Fruit fly (Drosophila melanogaster) whole organism, embryonic: Measurements from ENCODE around the gene PNKP.

ENCODE experiments used
- Antp ChIP-seq: fragments of 200-800 bp; sonication (Bioruptor generic); optimal IDR thresholded peaks from 3 replicates; lab custom pipeline; 2016; ENCODE audit warnings: missing biosample characterization, missing genetic modification characterization
- CG11247 ChIP-seq: fragments of 200-800 bp; sonication (Bioruptor generic); IDR thresholded peaks from 2 replicates; pipeline ENCODE4 v1.3.6; 2022; ENCODE audit warnings: missing biosample characterization, missing genetic modification characterization
- CG11695 ChIP-seq: fragments of 200-800 bp; sonication (Bioruptor generic); IDR thresholded peaks from 3 replicates; pipeline ENCODE4 v1.3.6; 2022; ENCODE audit warnings: missing biosample characterization, missing genetic modification characterization
- CG12942 ChIP-seq: fragments of 200-800 bp; sonication (Bioruptor generic); optimal IDR thresholded peaks from 3 replicates; lab custom pipeline; 2016; ENCODE audit warnings: missing biosample characterization, missing genetic modification characterization
- CG13287 ChIP-seq: fragments of 200-800 bp; sonication (Bioruptor generic); IDR thresholded peaks from 2 replicates; pipeline ENCODE4 v1.3.6; 2022; ENCODE audit warnings: missing biosample characterization, missing genetic modification characterization; ENCODE audit not compliant: partially characterized antibody
- CG15269 ChIP-seq: fragments of 200-800 bp; sonication (Bioruptor generic); optimal IDR thresholded peaks from 2 replicates; lab custom pipeline; 2018; ENCODE audit warnings: missing biosample characterization, mild to moderate bottlenecking, missing genetic modification characterization, moderate library complexity
- CG1529 ChIP-seq: fragments of 200-800 bp; sonication (Bioruptor generic); optimal IDR thresholded peaks from 3 replicates; lab custom pipeline; 2018; ENCODE audit warnings: missing biosample characterization, missing genetic modification characterization
- CG17612 ChIP-seq: fragments of 200-800 bp; sonication (Bioruptor generic); IDR thresholded peaks from 2 replicates; pipeline ENCODE4 v1.3.6; 2022; ENCODE audit warnings: missing biosample characterization, missing genetic modification characterization
- CG2116 ChIP-seq: fragments of 200-800 bp; sonication (Bioruptor generic); optimal IDR thresholded peaks from 3 replicates; lab custom pipeline; 2018; ENCODE audit warnings: missing biosample characterization, mild to moderate bottlenecking, missing genetic modification characterization
- CG2202 ChIP-seq: fragments of 200-800 bp; sonication (Bioruptor generic); optimal IDR thresholded peaks from 2 replicates; lab custom pipeline; 2018; ENCODE audit warnings: missing biosample characterization, mild to moderate bottlenecking, missing genetic modification characterization
- CG2875 ChIP-seq: fragments of 200-800 bp; sonication (Bioruptor generic); optimal IDR thresholded peaks from 2 replicates; lab custom pipeline; 2017; ENCODE audit warnings: missing biosample characterization, mild to moderate bottlenecking, missing genetic modification characterization, missing genetic modification reagents
- CG32772 ChIP-seq: fragments of 200-800 bp; sonication (Bioruptor generic); IDR thresholded peaks from 2 replicates; pipeline ENCODE4 v1.3.6; 2022; ENCODE audit warnings: missing biosample characterization, missing genetic modification characterization
- CG3281 ChIP-seq: fragments of 200-800 bp; sonication (Bioruptor generic); optimal IDR thresholded peaks from 3 replicates; lab custom pipeline; 2017; ENCODE audit warnings: missing biosample characterization, mild to moderate bottlenecking, missing genetic modification characterization
- CG3407 ChIP-seq: fragments of 200-800 bp; sonication (Bioruptor generic); optimal IDR thresholded peaks from 2 replicates; lab custom pipeline; 2018; ENCODE audit warnings: missing biosample characterization, mild to moderate bottlenecking, missing genetic modification characterization
- CG34376 ChIP-seq: fragments of 200-800 bp; sonication (Bioruptor generic); optimal IDR thresholded peaks from 2 replicates; lab custom pipeline; 2018; ENCODE audit warnings: missing biosample characterization, mild to moderate bottlenecking, missing genetic modification characterization
- CG34422 ChIP-seq: fragments of 200-800 bp; sonication (Bioruptor generic); IDR thresholded peaks from 3 replicates; pipeline ENCODE4 v1.3.6; 2022; ENCODE audit warnings: missing biosample characterization, missing genetic modification characterization
- CG42726 ChIP-seq: fragments of 200-800 bp; sonication (Bioruptor generic); IDR thresholded peaks from 2 replicates; pipeline ENCODE4 v1.3.6; 2022; ENCODE audit warnings: missing biosample characterization, missing genetic modification characterization; ENCODE audit not compliant: partially characterized antibody
- CG43689 ChIP-seq: fragments of 200-800 bp; sonication (Bioruptor generic); IDR thresholded peaks from 2 replicates; pipeline ENCODE4 v1.3.6; 2022; ENCODE audit warnings: missing biosample characterization, missing genetic modification characterization
- CG4730 ChIP-seq: fragments of 200-800 bp; sonication (Bioruptor generic); IDR thresholded peaks from 2 replicates; pipeline ENCODE4 v1.3.6; 2022; ENCODE audit warnings: missing biosample characterization, missing genetic modification characterization
- CG6683 ChIP-seq: fragments of 200-800 bp; sonication (Bioruptor generic); optimal IDR thresholded peaks from 2 replicates; lab custom pipeline; 2017; ENCODE audit warnings: missing biosample characterization, mild to moderate bottlenecking, missing genetic modification characterization, missing genetic modification reagents
- CG7556 ChIP-seq: fragments of 200-800 bp; sonication (Bioruptor generic); optimal IDR thresholded peaks from 2 replicates; lab custom pipeline; 2017; ENCODE audit warnings: missing biosample characterization, mild to moderate bottlenecking, missing genetic modification characterization
- CG9609 ChIP-seq: fragments of 200-800 bp; sonication (Bioruptor generic); optimal IDR thresholded peaks from 3 replicates; lab custom pipeline; 2016; ENCODE audit warnings: missing biosample characterization, missing genetic modification characterization
- Camta ChIP-seq: fragments of 200-800 bp; sonication (Bioruptor generic); optimal IDR thresholded peaks from 2 replicates; lab custom pipeline; 2016; ENCODE audit warnings: missing biosample characterization, missing genetic modification characterization
- D19A ChIP-seq: fragments of 200-800 bp; optimal IDR thresholded peaks from 3 replicates; lab custom pipeline; 2019; ENCODE audit warnings: missing biosample characterization, mild to moderate bottlenecking, missing genetic modification characterization, moderate library complexity
- E2f1 ChIP-seq: fragments of 200-800 bp; sonication (Bioruptor generic); IDR thresholded peaks from 2 replicates; pipeline ENCODE4 v1.3.6; 2022; ENCODE audit warnings: missing biosample characterization, missing genetic modification characterization
- H15 ChIP-seq: fragments of 200-800 bp; sonication (Bioruptor generic); IDR thresholded peaks from 3 replicates; pipeline ENCODE4 v1.3.6; 2022; ENCODE audit warnings: missing biosample characterization, missing genetic modification characterization
- HLH4C ChIP-seq: fragments of 200-800 bp; sonication (Bioruptor generic); IDR thresholded peaks from 3 replicates; pipeline ENCODE4 v1.3.6; 2022; ENCODE audit warnings: missing biosample characterization, missing genetic modification characterization; ENCODE audit not compliant: partially characterized antibody
- HLH54F ChIP-seq: fragments of 200-800 bp; sonication (Bioruptor generic); optimal IDR thresholded peaks from 3 replicates; lab custom pipeline; 2016; ENCODE audit warnings: missing biosample characterization, missing genetic modification characterization
- Hand ChIP-seq: fragments of 200-800 bp; sonication (Bioruptor generic); optimal IDR thresholded peaks from 2 replicates; lab custom pipeline; 2017; ENCODE audit warnings: mild to moderate bottlenecking, missing biosample characterization, missing genetic modification reagents, missing genetic modification characterization
- Hsf ChIP-seq: fragments of 200-800 bp; sonication (Bioruptor generic); optimal IDR thresholded peaks from 3 replicates; lab custom pipeline; 2016; ENCODE audit warnings: missing biosample characterization, missing genetic modification characterization
- Lim3 ChIP-seq: fragments of 200-800 bp; sonication (Bioruptor generic); IDR thresholded peaks from 2 replicates; pipeline ENCODE4 v1.3.6; 2022; ENCODE audit warnings: missing biosample characterization, missing genetic modification characterization
- Lpt ChIP-seq: fragments of >200 bp; optimal IDR thresholded peaks from 2 replicates; lab custom pipeline; 2018; ENCODE audit warnings: missing biosample characterization, missing genetic modification characterization
- NFAT ChIP-seq: fragments of 200-800 bp; sonication (Bioruptor generic); IDR thresholded peaks from 2 replicates; pipeline ENCODE4 v1.3.6; 2022; ENCODE audit warnings: missing biosample characterization, missing genetic modification characterization
- Xbp1 ChIP-seq: fragments of 200-800 bp; sonication (Bioruptor generic); optimal IDR thresholded peaks from 3 replicates; lab custom pipeline; 2016; ENCODE audit warnings: missing biosample characterization, mild to moderate bottlenecking, missing genetic modification characterization
- ase ChIP-seq: fragments of 200-800 bp; sonication (Bioruptor generic); IDR thresholded peaks from 3 replicates; pipeline ENCODE4 v1.3.6; 2022; ENCODE audit warnings: missing biosample characterization, missing genetic modification characterization
- bab2 ChIP-seq: fragments of 200-800 bp; sonication (Bioruptor generic); optimal IDR thresholded peaks from 2 replicates; lab custom pipeline; 2016; ENCODE audit warnings: missing biosample characterization, missing genetic modification characterization
- bowl ChIP-seq: fragments of 200-800 bp; sonication (Bioruptor generic); IDR thresholded peaks from 2 replicates; pipeline ENCODE4 v1.3.6; 2022; ENCODE audit warnings: missing biosample characterization, missing genetic modification characterization
- ci ChIP-seq: fragments of 200-800 bp; sonication (Bioruptor generic); IDR thresholded peaks from 3 replicates; pipeline ENCODE4 v1.3.6; 2022; ENCODE audit warnings: missing biosample characterization, missing genetic modification characterization
- crp ChIP-seq, 2 experiments: fragments of 200-800 bp; sonication (Bioruptor generic); optimal IDR thresholded peaks; 2 replicates in 1 of 2; 3 replicates in 1 of 2; lab custom pipeline; 2017; ENCODE audit warnings: missing biosample characterization in 2 of 2, missing genetic modification characterization in 2 of 2, mild to moderate bottlenecking in 1 of 2, moderate library complexity in 1 of 2
- gce ChIP-seq: fragments of 200-800 bp; sonication (Bioruptor generic); IDR thresholded peaks from 3 replicates; pipeline ENCODE4 v1.3.6; 2022; ENCODE audit warnings: missing biosample characterization, missing genetic modification characterization
- gcm ChIP-seq: fragments of 200-800 bp; sonication (Bioruptor generic); optimal IDR thresholded peaks from 2 replicates; lab custom pipeline; 2019; ENCODE audit warnings: missing biosample characterization, mild to moderate bottlenecking, missing genetic modification characterization, moderate library complexity
- gcm2 ChIP-seq: fragments of 200-800 bp; sonication (Bioruptor generic); optimal IDR thresholded peaks from 2 replicates; lab custom pipeline; 2016; ENCODE audit warnings: missing biosample characterization, missing genetic modification characterization
- lmd ChIP-seq: fragments of 200-800 bp; sonication (Bioruptor generic); IDR thresholded peaks from 2 replicates; pipeline ENCODE4 v1.3.6; 2022; ENCODE audit warnings: missing biosample characterization, missing genetic modification characterization
- mirr ChIP-seq: fragments of 200-800 bp; sonication (Bioruptor generic); optimal IDR thresholded peaks from 3 replicates; lab custom pipeline; 2018; ENCODE audit warnings: missing biosample characterization, mild to moderate bottlenecking, missing genetic modification characterization
- pfk ChIP-seq: fragments of 200-800 bp; sonication (Bioruptor generic); optimal IDR thresholded peaks from 2 replicates; lab custom pipeline; 2018; ENCODE audit warnings: missing biosample characterization, mild to moderate bottlenecking, missing genetic modification characterization, moderate library complexity
- rib ChIP-seq: fragments of 200-800 bp; sonication (Bioruptor generic); IDR thresholded peaks from 2 replicates; pipeline ENCODE4 v1.3.6; 2022; ENCODE audit warnings: missing biosample characterization, missing genetic modification characterization
- ro ChIP-seq: fragments of 200-800 bp; sonication (Bioruptor generic); IDR thresholded peaks from 2 replicates; pipeline ENCODE4 v1.3.6; 2022; ENCODE audit warnings: missing biosample characterization, missing genetic modification characterization
- sim ChIP-seq: fragments of 200-800 bp; sonication (Bioruptor generic); IDR thresholded peaks from 2 replicates; pipeline ENCODE4 v1.3.6; 2022; ENCODE audit warnings: missing biosample characterization, missing genetic modification characterization
- sna ChIP-seq: fragments of 200-800 bp; sonication (Bioruptor generic); IDR thresholded peaks from 2 replicates; pipeline ENCODE4 v1.3.6; 2022; ENCODE audit warnings: missing biosample characterization, missing genetic modification characterization; ENCODE audit not compliant: partially characterized antibody
- sqz ChIP-seq: fragments of 200-800 bp; sonication (Bioruptor generic); optimal IDR thresholded peaks from 3 replicates; lab custom pipeline; 2018; ENCODE audit warnings: missing biosample characterization, mild to moderate bottlenecking, missing genetic modification characterization
- tin ChIP-seq: fragments of 200-800 bp; sonication (Bioruptor generic); optimal IDR thresholded peaks from 3 replicates; lab custom pipeline; 2016; ENCODE audit warnings: missing biosample characterization, missing genetic modification characterization
- unpg ChIP-seq: fragments of 200-800 bp; sonication (Bioruptor generic); optimal IDR thresholded peaks from 3 replicates; lab custom pipeline; 2018; ENCODE audit warnings: missing biosample characterization, mild to moderate bottlenecking, missing genetic modification characterization, moderate library complexity

PNKP gene

DNA sequence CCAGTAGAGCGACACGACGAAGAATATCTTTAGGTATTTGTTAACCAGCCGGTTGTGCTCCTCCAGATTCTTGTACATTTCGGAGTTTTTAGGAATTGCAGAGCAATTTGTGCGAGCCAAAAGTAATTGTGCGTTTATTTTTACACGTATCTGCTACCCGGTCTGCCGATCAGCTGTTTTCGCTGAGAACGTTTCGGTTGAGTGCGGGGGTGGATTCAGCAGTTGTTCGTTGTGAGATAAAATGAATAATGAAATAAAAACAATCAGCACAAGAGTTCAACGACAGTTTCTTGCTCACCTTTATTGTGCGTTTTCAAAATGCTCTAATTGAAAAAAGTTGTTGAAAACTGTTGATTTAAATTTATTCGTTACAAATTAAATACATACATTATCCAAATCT is 39.5 kb downstream of the PNKP start, which contains the start of gene nac (continued):
- TF ChIP-seq unpg (GFP tag; lab: Kevin White, UChicago) (no peak), CG2202 (tag; lab: Kevin White, UChicago) (no peak), ro (GFP tag; lab: Robert Waterston, UW) (no peak), tin (GFP tag; lab: Kevin White, UChicago) (no peak), CG42726 (no peak), CG7556 (GFP tag; lab: Kevin White, UChicago) (no peak), CG6683 (no peak), CG11247 (GFP tag; lab: Robert Waterston, UW) (peak; percentile 38; the same call in 1 of the 2 replicates), ase (no peak), Hsf (GFP tag; lab: Kevin White, UChicago) (no peak), gce (no peak), mirr (no peak), CG34422 (peak; percentile 61; the same call in 2 of the 3 replicates), rib (no peak), gcm (no peak), bowl (GFP tag; lab: Robert Waterston, UW) (no peak), sim (no peak), Hand (no peak), CG13287 (GFP tag; lab: Robert Waterston, UW) (peak; percentile 35), CG15269 (tag; lab: Kevin White, UChicago) (no peak), CG3407 (GFP tag; lab: Kevin White, UChicago) (no peak), Lim3 (GFP tag; lab: Robert Waterston, UW) (no peak), ci (GFP tag; lab: Robert Waterston, UW) (0 out of 3 replicates have a peak, but pooled peaks have one; percentile 36), CG4730 (no peak), CG11695 (no peak), HLH54F (GFP tag; lab: Kevin White, UChicago) (no peak), gcm2 (GFP tag; lab: Kevin White, UChicago) (no peak), CG12942 (no peak), D19A (tag; lab: Kevin White, UChicago) (peak; percentile 3), CG9609 (no peak), Lpt (GFP tag; lab: Kevin White, UChicago) (no peak), bab2 (GFP tag; lab: Kevin White, UChicago) (no peak), E2f1 (GFP tag; lab: Robert Waterston, UW) (no peak), CG34376 (GFP tag; lab: Kevin White, UChicago) (peak; percentile 65), lmd (no peak; the same call in 1 of the 2 replicates), HLH4C (GFP tag; lab: Robert Waterston, UW) (no peak), CG3281 (GFP tag; lab: Kevin White, UChicago) (peak; percentile 8), crp (GFP tag; optimal IDR thresholded peaks at IDR 0.05; lab: Kevin White, UChicago) (peak; percentile 65 to 90), sna (GFP tag; lab: Robert Waterston, UW) (0 out of 2 replicates have a peak, but pooled peaks have one; percentile 16), CG1529 (no peak), Antp (GFP tag; lab: Kevin White, UChicago) (no peak), CG2116 (GFP tag; lab: Kevin White, UChicago) (no peak), NFAT (GFP tag; lab: Robert Waterston, UW) (peak; percentile 37), Xbp1 (GFP tag; lab: Kevin White, UChicago) (peak; percentile 28), CG2875 (GFP tag; lab: Kevin White, UChicago) (no peak), CG17612 (GFP tag; lab: Robert Waterston, UW) (no peak), CG43689 (no peak), pfk (GFP tag; lab: Kevin White, UChicago) (no peak), CG32772 (GFP tag; lab: Robert Waterston, UW) (no peak), H15 (GFP tag; lab: Robert Waterston, UW) (no peak), Camta (no peak), sqz (no peak)
